Worm (Caenorhabditis elegans): ENCODE data around the gene pcs-1.

- TF ChIP-seq nhr-10 (tag; optimal IDR thresholded peaks at IDR 0.05): no peak
- no peak for TF ChIP-seq skn-1 (tag; optimal IDR thresholded peaks at IDR 0.05)
- TF ChIP-seq lin-15B (tag; optimal IDR thresholded peaks at IDR 0.05): no peak
- TF ChIP-seq lin-13 (GFP tag; optimal IDR thresholded peaks at IDR 0.05): no peak
- TF ChIP-seq snpc-4 (tag; optimal IDR thresholded peaks at IDR 0.05): no peak
- TF ChIP-seq fkh-10 (GFP tag; optimal IDR thresholded peaks at IDR 0.05): no peak
- TF ChIP-seq pqm-1 (tag; optimal IDR thresholded peaks at IDR 0.05): no peak
- TF ChIP-seq fos-1 (tag; optimal IDR thresholded peaks at IDR 0.05): no peak
- TF ChIP-seq T26A8.4 (GFP tag; IDR thresholded peaks at IDR 0.05): no peak
- TF ChIP-seq dve-1 (tag; optimal IDR thresholded peaks at IDR 0.05; ENCODE audit: insufficient read depth): no peak
- TF ChIP-seq vab-7 (GFP tag; IDR thresholded peaks at IDR 0.05): no peak
- TF ChIP-seq nhr-77 (tag; optimal IDR thresholded peaks at IDR 0.05): no peak
- TF ChIP-seq egl-27 (tag; optimal IDR thresholded peaks at IDR 0.05): no peak
- no peak for TF ChIP-seq daf-12 (tag; optimal IDR thresholded peaks at IDR 0.05)
Observed at ce11 chrII:11577861-11578260, 321 bp upstream of the pcs-1 start.
